Worm (Caenorhabditis elegans): ENCODE results near the gene flh-1.

- no peak for TF ChIP-seq him-1 (tag; optimal IDR thresholded peaks at IDR 0.05)
- TF ChIP-seq W03F9.2 (tag; optimal IDR thresholded peaks at IDR 0.05) = no peak
These were observed 18.6 kb downstream of the flh-1 start, which contains the start of gene Y11D7A.5 for ce11 chrIV:9245423-9245822.
